Worm (Caenorhabditis elegans): ENCODE measurements around the gene ifc-1.

The ifc-1 gene

DNA sequence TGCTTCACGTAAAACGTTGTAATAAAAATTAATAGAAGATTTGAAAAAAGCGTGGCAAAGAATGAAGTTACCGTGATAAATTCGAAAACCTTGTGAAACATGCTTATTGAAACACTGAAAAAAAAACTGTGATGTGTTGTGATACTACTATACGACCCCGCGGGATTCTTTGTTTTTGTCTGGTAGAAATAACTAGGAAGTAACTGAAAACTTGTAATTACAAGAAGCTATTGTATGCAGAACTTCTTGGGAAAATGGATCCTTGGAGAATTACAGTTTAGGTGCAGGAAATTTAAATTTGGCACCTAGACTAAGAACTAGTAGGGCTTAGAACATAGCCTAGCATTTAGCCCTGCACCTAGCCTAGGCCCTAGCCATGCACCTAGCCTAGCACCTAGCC lies 1.4 kb upstream of the ifc-1 start, which contains the start of gene str-39:
TSS of gene str-39 (minus strand) at position 101 of the 400 bp plus-strand sequence.
- TF ChIP-seq R02D3.7 (tag; optimal IDR thresholded peaks at IDR 0.05) = no peak
- peak; percentile 63 for TF ChIP-seq aha-1 (tag)
- 0 out of 2 replicates have a peak, but pooled peaks have one; percentile 47 for TF ChIP-seq dmd-8 (GFP tag; IDR thresholded peaks at IDR 0.05)
- TF ChIP-seq egl-27 (tag; optimal IDR thresholded peaks at IDR 0.05) = no peak
- no peak for TF ChIP-seq hmg-1.1 (GFP tag; IDR thresholded peaks at IDR 0.05)
- TF ChIP-seq nhr-10 (tag; optimal IDR thresholded peaks at IDR 0.05) = no peak
- no peak for TF ChIP-seq pha-4 (GFP tag; IDR thresholded peaks at IDR 0.05)
- no peak for TF ChIP-seq pha-4 (tag; optimal IDR thresholded peaks at IDR 0.05)
- no peak for TF ChIP-seq lim-7 (GFP tag; IDR thresholded peaks at IDR 0.05)
- TF ChIP-seq ztf-11 (tag; optimal IDR thresholded peaks at IDR 0.05) = no peak

DNA sequence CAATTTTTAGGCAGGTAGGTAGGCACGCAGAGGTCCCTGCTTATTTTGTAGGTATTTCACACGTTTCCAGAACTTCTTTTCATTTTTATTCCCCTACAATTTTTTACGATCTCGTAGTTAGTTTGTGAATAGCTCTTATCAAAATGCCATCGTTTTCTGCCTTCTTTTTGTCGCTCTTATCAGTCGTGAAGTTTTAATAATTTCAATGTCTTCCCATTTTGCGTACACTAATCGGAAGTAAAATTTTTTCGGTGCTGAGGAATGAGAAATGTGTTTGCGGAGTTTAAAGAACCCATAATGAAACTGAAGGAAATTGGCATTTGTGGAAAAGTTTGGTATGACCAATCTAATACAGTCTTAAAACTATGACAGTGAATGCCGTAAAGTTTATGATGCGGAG lies 837 bp upstream of the ifc-1 start:
- TF ChIP-seq ceh-20 (GFP tag; IDR thresholded peaks at IDR 0.05) (no peak), dmd-6 (GFP tag; IDR thresholded peaks at IDR 0.05) (peak; percentile 66), unc-130 (GFP tag; optimal IDR thresholded peaks at IDR 0.05) (no peak), ces-1 (GFP tag; optimal IDR thresholded peaks at IDR 0.05) (no peak), ctbp-1 (GFP tag; IDR thresholded peaks at IDR 0.05) (no peak), php-3 (GFP tag; IDR thresholded peaks at IDR 0.05) (peak; percentile 75), fkh-10 (GFP tag; optimal IDR thresholded peaks at IDR 0.05) (no peak), rbr-2 (tag; optimal IDR thresholded peaks at IDR 0.05) (no peak), unc-39 (tag; optimal IDR thresholded peaks at IDR 0.05) (no peak), spr-1 (tag; optimal IDR thresholded peaks at IDR 0.05) (no peak), aha-1 (tag) (no peak), zip-2 (tag; optimal IDR thresholded peaks at IDR 0.05) (no peak), mdt-29 (GFP tag; IDR thresholded peaks at IDR 0.05) (no peak), zag-1 (tag; optimal IDR thresholded peaks at IDR 0.05) (no peak), nhr-28 (tag; optimal IDR thresholded peaks at IDR 0.05) (peak; percentile 86), spr-3 (GFP tag; optimal IDR thresholded peaks at IDR 0.05) (no peak), nhr-77 (tag; optimal IDR thresholded peaks at IDR 0.05) (peak; percentile 17), dve-1 (tag; optimal IDR thresholded peaks at IDR 0.05; ENCODE audit: insufficient read depth) (peak; percentile 47), aly-2 (tag; optimal IDR thresholded peaks at IDR 0.05) (no peak), unc-62 (GFP tag; optimal IDR thresholded peaks at IDR 0.05 in 1 of 2) (peak in 1 of 2 experiments; percentile 70), unc-62 (tag; optimal IDR thresholded peaks at IDR 0.05) (no peak), daf-16 (GFP tag; optimal IDR thresholded peaks at IDR 0.05) (no peak), daf-16 (tag; optimal IDR thresholded peaks at IDR 0.05) (peak; percentile 31), pqm-1 (tag; optimal IDR thresholded peaks at IDR 0.05) (peak; percentile 74)

DNA sequence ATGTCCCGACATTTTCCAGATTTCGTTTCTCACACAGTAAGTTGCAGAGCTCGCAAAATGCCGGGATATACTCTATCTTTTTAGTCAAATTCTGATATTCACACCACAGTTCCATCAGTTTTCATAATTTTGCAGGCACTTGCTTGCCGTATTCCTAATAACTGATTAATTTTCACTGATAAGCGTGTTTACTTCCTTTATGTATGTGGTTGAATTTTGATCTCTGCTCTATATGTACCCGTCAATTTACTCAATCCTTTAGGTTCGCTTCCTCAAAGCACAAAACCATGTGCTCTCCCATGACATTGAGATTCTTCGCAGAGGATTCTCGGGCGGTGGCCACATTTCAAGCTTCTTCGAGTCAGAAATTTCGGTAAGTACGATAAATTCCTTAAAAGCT lies 372 bp downstream of the ifc-1 start:
- TF ChIP-seq spr-3 (GFP tag; optimal IDR thresholded peaks at IDR 0.05) (no peak), ceh-20 (GFP tag; IDR thresholded peaks at IDR 0.05) (0 out of 2 replicates have a peak, but pooled peaks have one; percentile 12), ces-1 (GFP tag; optimal IDR thresholded peaks at IDR 0.05) (no peak), dve-1 (tag; optimal IDR thresholded peaks at IDR 0.05; ENCODE audit: insufficient read depth) (peak; percentile 47), nhr-48 (tag; optimal IDR thresholded peaks at IDR 0.05) (no peak), T26A8.4 (GFP tag; IDR thresholded peaks at IDR 0.05) (no peak), dmd-6 (GFP tag; IDR thresholded peaks at IDR 0.05) (peak; percentile 81), T20F7.1 (GFP tag; optimal IDR thresholded peaks at IDR 0.05) (no peak), lin-38 (GFP tag; IDR thresholded peaks at IDR 0.05) (no peak), daf-12 (tag; optimal IDR thresholded peaks at IDR 0.05) (no peak), mxl-2 (GFP tag; conservative IDR thresholded peaks at IDR 0.05) (no peak), mep-1 (tag; optimal IDR thresholded peaks at IDR 0.05) (no peak), daf-16 (GFP tag; optimal IDR thresholded peaks at IDR 0.05) (no peak), daf-16 (tag; optimal IDR thresholded peaks at IDR 0.05) (peak; percentile 55), aha-1 (tag) (peak; percentile 70), pqm-1 (tag; optimal IDR thresholded peaks at IDR 0.05) (peak; percentile 11), nhr-28 (tag; optimal IDR thresholded peaks at IDR 0.05) (peak; percentile 61)

All from whole organism, L4 larva.